Worm (Caenorhabditis elegans) whole organism, late embryonic: ENCODE measurements around the gene smc-3.

ENCODE experiments used
- ama-1 ChIP-seq: fragments of 150-350 bp; optimal IDR thresholded peaks from 2 replicates; lab custom pipeline; 2014
- ceh-9 ChIP-seq: sonication (generic microtip); optimal IDR thresholded peaks from 2 replicates; lab custom pipeline; 2016; ENCODE audit warnings: mild to moderate bottlenecking, missing genetic modification characterization, inconsistent platforms, missing compliant biosample characterization
- hlh-6 ChIP-seq: sonication (generic microtip); optimal IDR thresholded peaks from 2 replicates; lab custom pipeline; 2016; ENCODE audit warnings: missing genotype, missing genetic modification characterization, missing compliant biosample characterization
- lim-6 ChIP-seq: sonication (generic microtip); optimal IDR thresholded peaks from 2 replicates; lab custom pipeline; 2016; ENCODE audit warnings: missing genetic modification characterization, missing compliant biosample characterization
- nhr-11 ChIP-seq: fragments of 150-350 bp; optimal IDR thresholded peaks from 2 replicates; lab custom pipeline; 2014; ENCODE audit warnings: missing biosample characterization, missing genetic modification characterization
- pha-4 ChIP-seq: fragments of 150-350 bp; optimal IDR thresholded peaks from 2 replicates; lab custom pipeline; 2018; ENCODE audit warnings: missing biosample characterization, missing genetic modification reagents, missing genetic modification characterization

ce11 chrIII:11270795-11271194, 19.9 kb upstream of the smc-3 start, which contains the start of gene obr-1:
- no peak for TF ChIP-seq ama-1
- no peak for TF ChIP-seq pha-4 (tag; lab: Kevin White, UChicago)
- TF ChIP-seq nhr-11 (tag; lab: Kevin White, UChicago): no peak
- TF ChIP-seq ceh-9 (tag; lab: Kevin White, UChicago): no peak
- TF ChIP-seq lim-6 (tag; lab: Kevin White, UChicago): no peak
- no peak for TF ChIP-seq hlh-6 (tag; lab: Kevin White, UChicago)
